Worm (Caenorhabditis elegans) whole organism, L3 larva: ENCODE data around the gene H01M10.1.

ENCODE experiments used
- R02D3.7 ChIP-seq: fragments of 150-350 bp; optimal IDR thresholded peaks from 2 replicates; lab custom pipeline; 2014; ENCODE audit warnings: missing biosample characterization, missing genetic modification characterization
- ZK546.5 ChIP-seq: sonication (generic microtip); optimal IDR thresholded peaks from 2 replicates; lab custom pipeline; 2017; ENCODE audit warnings: missing biosample characterization, missing genetic modification characterization
- aly-2 ChIP-seq: fragments of 150-350 bp; optimal IDR thresholded peaks from 2 replicates; lab custom pipeline; 2014; ENCODE audit warnings: missing biosample characterization, missing genetic modification characterization
- ama-1 ChIP-seq: fragments of 150-350 bp; optimal IDR thresholded peaks from 2 replicates; lab custom pipeline; 2018
- ceh-16 ChIP-seq: sonication (generic microtip); optimal IDR thresholded peaks from 2 replicates; lab custom pipeline; 2017; ENCODE audit warnings: missing biosample characterization, missing genetic modification characterization
- ceh-28 ChIP-seq: fragments of 150-350 bp; optimal IDR thresholded peaks from 2 replicates; lab custom pipeline; 2014; ENCODE audit warnings: missing biosample characterization, missing genetic modification reagents, missing genetic modification characterization
- ceh-82 ChIP-seq: fragments of 150-350 bp; optimal IDR thresholded peaks from 2 replicates; lab custom pipeline; 2014; ENCODE audit warnings: missing biosample characterization, missing genetic modification characterization
- ceh-9 ChIP-seq: sonication (generic microtip); optimal IDR thresholded peaks from 2 replicates; lab custom pipeline; 2018; ENCODE audit warnings: missing biosample characterization, missing genetic modification characterization
- daf-12 ChIP-seq: fragments of 150-350 bp; optimal IDR thresholded peaks from 2 replicates; lab custom pipeline; 2014; ENCODE audit warnings: missing biosample characterization, missing genetic modification reagents, missing genetic modification characterization
- egl-27 ChIP-seq: sonication (generic microtip); optimal IDR thresholded peaks from 4 replicates; lab custom pipeline; 2017; ENCODE audit warnings: missing biosample characterization, missing genetic modification reagents, missing genetic modification characterization
- egl-5 ChIP-seq: fragments of 150-350 bp; optimal IDR thresholded peaks from 2 replicates; lab custom pipeline; 2017; ENCODE audit warnings: missing biosample characterization, missing genetic modification reagents, missing genetic modification characterization, inconsistent platforms
- elt-1 ChIP-seq: fragments of 150-350 bp; optimal IDR thresholded peaks from 2 replicates; lab custom pipeline; 2014; ENCODE audit warnings: missing biosample characterization, missing genetic modification characterization
- elt-2 ChIP-seq: sonication (generic microtip); optimal IDR thresholded peaks from 2 replicates; lab custom pipeline; 2016; ENCODE audit warnings: missing genetic modification reagents, mild to moderate bottlenecking, missing genetic modification characterization, missing compliant biosample characterization
- elt-3 ChIP-seq, 3 experiments: fragments of 150-350 bp in 1 of 3; sonication (generic microtip) in 2 of 3; optimal IDR thresholded peaks; 2 replicates in 2 of 3; 4 replicates in 1 of 3; lab custom pipeline; 2014 to 2017; ENCODE audit warnings: missing biosample characterization in 3 of 3, missing genetic modification characterization in 3 of 3
- eor-1 ChIP-seq, 2 experiments: fragments of 150-350 bp; optimal IDR thresholded peaks; 2 replicates each; lab custom pipeline; 2014 to 2018; ENCODE audit warnings: missing biosample characterization in 2 of 2, missing genetic modification characterization in 2 of 2
- fkh-10 ChIP-seq: sonication (generic microtip); optimal IDR thresholded peaks from 2 replicates; lab custom pipeline; 2017; ENCODE audit warnings: missing biosample characterization, missing genetic modification reagents, missing genetic modification characterization
- fkh-2 ChIP-seq: fragments of 150-350 bp; optimal IDR thresholded peaks from 2 replicates; lab custom pipeline; 2014; ENCODE audit warnings: missing biosample characterization, missing genetic modification reagents, missing genetic modification characterization
- hmg-11 ChIP-seq: sonication (generic microtip); optimal IDR thresholded peaks from 2 replicates; lab custom pipeline; 2016; ENCODE audit warnings: missing genetic modification characterization, missing compliant biosample characterization
- lin-15B ChIP-seq: fragments of 150-350 bp; optimal IDR thresholded peaks from 2 replicates; lab custom pipeline; 2014; ENCODE audit warnings: missing biosample characterization, missing genetic modification characterization
- lin-39 ChIP-seq: fragments of 150-350 bp; optimal IDR thresholded peaks from 2 replicates; lab custom pipeline; 2018; ENCODE audit warnings: missing biosample characterization, missing genetic modification reagents, missing genetic modification characterization
- lsy-12 ChIP-seq: sonication (generic microtip); optimal IDR thresholded peaks from 2 replicates; lab custom pipeline; 2016; ENCODE audit warnings: mild to moderate bottlenecking, missing genetic modification characterization, missing compliant biosample characterization
- mdl-1 ChIP-seq: fragments of 150-350 bp; optimal IDR thresholded peaks from 2 replicates; lab custom pipeline; 2014; ENCODE audit warnings: missing biosample characterization, missing genetic modification characterization
- mml-1 ChIP-seq: fragments of 150-350 bp; sonication (generic microtip); optimal IDR thresholded peaks from 3 replicates; lab custom pipeline; 2014; ENCODE audit warnings: missing biosample characterization, missing genetic modification characterization
- nfya-1 ChIP-seq: sonication (generic microtip); optimal IDR thresholded peaks from 2 replicates; lab custom pipeline; 2017; ENCODE audit warnings: missing genetic modification characterization, mild to moderate bottlenecking, missing compliant biosample characterization, antibody characterized with exemption, moderate library complexity; ENCODE audit not compliant: insufficient read depth
- nhr-11 ChIP-seq: fragments of 150-350 bp; optimal IDR thresholded peaks from 2 replicates; lab custom pipeline; 2014; ENCODE audit warnings: missing biosample characterization, missing genetic modification characterization
- nhr-12 ChIP-seq: fragments of 150-350 bp; optimal IDR thresholded peaks from 2 replicates; lab custom pipeline; 2014; ENCODE audit warnings: missing biosample characterization, missing genetic modification characterization
- nhr-23 ChIP-seq: fragments of 150-350 bp; optimal IDR thresholded peaks from 2 replicates; lab custom pipeline; 2014; ENCODE audit warnings: missing biosample characterization, missing genetic modification reagents, missing genetic modification characterization
- nhr-237 ChIP-seq: fragments of 150-350 bp; optimal IDR thresholded peaks from 2 replicates; lab custom pipeline; 2014; ENCODE audit warnings: missing biosample characterization, missing genetic modification characterization
- nhr-25 ChIP-seq: sonication (generic microtip); optimal IDR thresholded peaks from 2 replicates; lab custom pipeline; 2017; ENCODE audit warnings: missing biosample characterization, missing genetic modification characterization
- nhr-28 ChIP-seq: fragments of 150-350 bp; optimal IDR thresholded peaks from 2 replicates; lab custom pipeline; 2014; ENCODE audit warnings: missing biosample characterization, missing genetic modification characterization
- nhr-43 ChIP-seq: sonication (generic microtip); optimal IDR thresholded peaks from 2 replicates; lab custom pipeline; 2016; ENCODE audit warnings: mild to moderate bottlenecking, missing genetic modification characterization, missing compliant biosample characterization; ENCODE audit not compliant: poor library complexity, severe bottlenecking
- nhr-67 ChIP-seq: fragments of 150-350 bp; optimal IDR thresholded peaks from 2 replicates; lab custom pipeline; 2014; ENCODE audit warnings: missing biosample characterization, missing genetic modification characterization
- nhr-76 ChIP-seq: fragments of 150-350 bp; sonication (generic microtip); optimal IDR thresholded peaks from 5 replicates; lab custom pipeline; 2014; ENCODE audit warnings: missing biosample characterization, missing genetic modification characterization
- nhr-77 ChIP-seq: fragments of 150-350 bp; optimal IDR thresholded peaks from 2 replicates; lab custom pipeline; 2014; ENCODE audit warnings: missing biosample characterization, missing genetic modification characterization
- pha-4 ChIP-seq: fragments of 150-350 bp; optimal IDR thresholded peaks from 2 replicates; lab custom pipeline; 2014; ENCODE audit warnings: missing biosample characterization, missing genetic modification reagents, missing genetic modification characterization
- pqm-1 ChIP-seq: fragments of 150-350 bp; optimal IDR thresholded peaks from 2 replicates; lab custom pipeline; 2017; ENCODE audit warnings: missing biosample characterization, missing genetic modification characterization, inconsistent platforms
- sea-2 ChIP-seq: fragments of 150-350 bp; sonication (generic microtip); optimal IDR thresholded peaks from 4 replicates; lab custom pipeline; 2014; ENCODE audit warnings: missing biosample characterization, missing genetic modification reagents, missing genetic modification characterization
- skn-1 ChIP-seq: fragments of 150-350 bp; optimal IDR thresholded peaks from 2 replicates; lab custom pipeline; 2014; ENCODE audit warnings: missing biosample characterization, missing genetic modification characterization
- snpc-4 ChIP-seq: fragments of 150-350 bp; optimal IDR thresholded peaks from 2 replicates; lab custom pipeline; 2014; ENCODE audit warnings: missing biosample characterization, missing genetic modification characterization
- tbx-2 ChIP-seq: sonication (generic microtip); optimal IDR thresholded peaks from 2 replicates; lab custom pipeline; 2016; ENCODE audit warnings: mild to moderate bottlenecking, missing genetic modification characterization, missing compliant biosample characterization
- unc-39 ChIP-seq: sonication (generic microtip); optimal IDR thresholded peaks from 4 replicates; lab custom pipeline; 2017; ENCODE audit warnings: missing biosample characterization, missing genetic modification characterization
- unc-62 ChIP-seq: fragments of 150-350 bp; sonication (generic microtip); optimal IDR thresholded peaks from 4 replicates; lab custom pipeline; 2014; ENCODE audit warnings: missing biosample characterization, missing genetic modification reagents, missing genetic modification characterization
- zag-1 ChIP-seq: fragments of 150-350 bp; optimal IDR thresholded peaks from 2 replicates; lab custom pipeline; 2014; ENCODE audit warnings: missing biosample characterization, missing genetic modification characterization
- ztf-11 ChIP-seq: fragments of 150-350 bp; optimal IDR thresholded peaks from 2 replicates; lab custom pipeline; 2014; ENCODE audit warnings: missing biosample characterization, missing genetic modification characterization
- ztf-4 ChIP-seq: fragments of 150-350 bp; optimal IDR thresholded peaks from 2 replicates; lab custom pipeline; 2014; ENCODE audit warnings: missing biosample characterization, missing genetic modification characterization

The H01M10.1 gene

ce11 chrX:2541003-2541521 lies 39.3 kb downstream of the H01M10.1 start, which contains the start of gene F52H2.3:
Gene F52H2.3 (minus strand): TSS chrX:2541053.
- TF ChIP-seq ceh-9 (tag; lab: Kevin White, UChicago) (no peak), egl-5 (tag; lab: Kevin White, UChicago) (no peak), elt-2 (tag; lab: Kevin White, UChicago) (peak; percentile 84), tbx-2 (tag; lab: Kevin White, UChicago) (no peak), ceh-28 (tag; lab: Kevin White, UChicago) (no peak), nhr-25 (tag; lab: Kevin White, UChicago) (no peak), hmg-11 (tag; lab: Kevin White, UChicago) (no peak), daf-12 (tag; lab: Kevin White, UChicago) (no peak), zag-1 (no peak), pha-4 (peak; percentile 79), pqm-1 (peak; percentile 52), nhr-77 (tag; lab: Kevin White, UChicago) (no peak), ztf-4 (tag; lab: Kevin White, UChicago) (no peak), lin-39 (tag; lab: Kevin White, UChicago) (no peak), lsy-12 (tag; lab: Kevin White, UChicago) (no peak), eor-1 (tag; optimal IDR thresholded peaks at IDR 0.05; lab: Kevin White, UChicago) (no peak), snpc-4 (no peak), nhr-237 (tag; lab: Kevin White, UChicago) (no peak)

- no peak for TF ChIP-seq nhr-43
- TF ChIP-seq nhr-23 (tag; lab: Kevin White, UChicago): no peak
- no peak for TF ChIP-seq nhr-76 (tag; lab: Kevin White, UChicago)
- no peak for TF ChIP-seq lin-39 (tag; lab: Kevin White, UChicago)
- TF ChIP-seq eor-1 (tag; optimal IDR thresholded peaks at IDR 0.05; lab: Kevin White, UChicago): no peak
- TF ChIP-seq snpc-4: no peak
- TF ChIP-seq fkh-10 (GFP tag; lab: Kevin White, UChicago): no peak
- TF ChIP-seq nhr-28: no peak
- no peak for TF ChIP-seq ZK546.5 (tag; lab: Kevin White, UChicago)
- no peak for TF ChIP-seq ceh-82 (tag; lab: Kevin White, UChicago)
- TF ChIP-seq ama-1: no peak
Observed at ce11 chrX:2538713-2539112, 41.7 kb downstream of the H01M10.1 start.

ce11 chrX:2536246-2536772 lies 44.1 kb downstream of the H01M10.1 start:
- no peak for TF ChIP-seq unc-39
- peak; percentile 73 for TF ChIP-seq nhr-11 (tag; lab: Kevin White, UChicago)
- no peak for TF ChIP-seq nhr-28
- TF ChIP-seq nhr-67 (tag; lab: Kevin White, UChicago): no peak
- peak; percentile 66 for TF ChIP-seq hmg-11 (tag; lab: Kevin White, UChicago)
- no peak for TF ChIP-seq ztf-4 (tag; lab: Kevin White, UChicago)
- no peak for TF ChIP-seq ceh-16 (tag; lab: Kevin White, UChicago)
- TF ChIP-seq ztf-11: no peak
- TF ChIP-seq nfya-1 (tag; lab: Kevin White, UChicago): peak; percentile 89
- peak; percentile 87 for TF ChIP-seq snpc-4
- peak; percentile 79 for TF ChIP-seq nhr-23 (tag; lab: Kevin White, UChicago)
- TF ChIP-seq nhr-77 (tag; lab: Kevin White, UChicago): no peak
- no peak for TF ChIP-seq zag-1
- peak; percentile 66 for TF ChIP-seq fkh-10 (GFP tag; lab: Kevin White, UChicago)
- TF ChIP-seq nhr-76 (tag; lab: Kevin White, UChicago): no peak
- TF ChIP-seq elt-3 (tag; optimal IDR thresholded peaks at IDR 0.05; lab: Kevin White, UChicago): no peak
- TF ChIP-seq egl-27 (tag; lab: Kevin White, UChicago): peak; percentile 65
- no peak for TF ChIP-seq aly-2
- peak; percentile 71 for TF ChIP-seq ceh-28 (tag; lab: Kevin White, UChicago)
- no peak for TF ChIP-seq ama-1
- TF ChIP-seq egl-5 (tag; lab: Kevin White, UChicago): peak; percentile 70
- TF ChIP-seq skn-1 (tag; lab: Kevin White, UChicago): peak; percentile 42
- no peak for TF ChIP-seq nhr-43
- TF ChIP-seq nhr-237 (tag; lab: Kevin White, UChicago): no peak
- no peak for TF ChIP-seq daf-12 (tag; lab: Kevin White, UChicago)
- TF ChIP-seq nhr-12 (tag; lab: Kevin White, UChicago): no peak
- peak; percentile 36 for TF ChIP-seq elt-1 (tag; lab: Kevin White, UChicago)
- peak; percentile 10 for TF ChIP-seq mdl-1 (tag; lab: Kevin White, UChicago)
- no peak for TF ChIP-seq eor-1 (tag; optimal IDR thresholded peaks at IDR 0.05; lab: Kevin White, UChicago)
- TF ChIP-seq lin-39 (tag; lab: Kevin White, UChicago): peak; percentile 97
- peak; percentile 81 for TF ChIP-seq nhr-25 (tag; lab: Kevin White, UChicago)
- no peak for TF ChIP-seq ZK546.5 (tag; lab: Kevin White, UChicago)
- TF ChIP-seq unc-62: peak; percentile 52
- TF ChIP-seq mml-1 (tag; lab: Kevin White, UChicago): no peak
- TF ChIP-seq fkh-2 (tag; lab: Kevin White, UChicago): no peak
- no peak for TF ChIP-seq ceh-9 (tag; lab: Kevin White, UChicago)
- no peak for TF ChIP-seq sea-2 (GFP tag; lab: Kevin White, UChicago)
- peak; percentile 63 for TF ChIP-seq ceh-82 (tag; lab: Kevin White, UChicago)
- peak; percentile 29 for TF ChIP-seq lin-15B
- peak; percentile 95 for TF ChIP-seq pha-4
- no peak for TF ChIP-seq R02D3.7 (tag; lab: Kevin White, UChicago)
- TF ChIP-seq lsy-12 (tag; lab: Kevin White, UChicago): peak; percentile 12
